Fruit fly (Drosophila melanogaster) whole organism, embryonic: ENCODE measurements around the gene CG42540.

Source experiments
- Ada2b ChIP-seq: fragments of 200-800 bp; sonication (Bioruptor generic); IDR thresholded peaks from 2 replicates; pipeline ENCODE4 v1.3.6; 2022; ENCODE audit warnings: missing biosample characterization, missing genetic modification characterization
- Aef1 ChIP-seq: fragments of 200-800 bp; sonication (Bioruptor generic); IDR thresholded peaks from 3 replicates; pipeline ENCODE4 v1.3.6; 2022; ENCODE audit warnings: missing biosample characterization, missing genetic modification characterization
- Antp ChIP-seq: fragments of 200-800 bp; sonication (Bioruptor generic); optimal IDR thresholded peaks from 3 replicates; lab custom pipeline; 2016; ENCODE audit warnings: missing biosample characterization, missing genetic modification characterization
- Atf6 ChIP-seq: fragments of 200-800 bp; sonication (Bioruptor generic); IDR thresholded peaks from 2 replicates; pipeline ENCODE4 v1.3.6; 2022; ENCODE audit warnings: missing biosample characterization, missing genetic modification characterization
- BEAF-32 ChIP-seq: fragments of 200-800 bp; sonication (Bioruptor generic); optimal IDR thresholded peaks from 3 replicates; lab custom pipeline; 2017; ENCODE audit warnings: missing biosample characterization, missing genetic modification characterization, mild to moderate bottlenecking, moderate library complexity, missing genetic modification reagents
- Bdp1 ChIP-seq: fragments of 200-800 bp; sonication (Bioruptor generic); optimal IDR thresholded peaks from 3 replicates; lab custom pipeline; 2016; ENCODE audit warnings: missing biosample characterization, missing genetic modification characterization
- Bgb ChIP-seq: fragments of 200-800 bp; sonication (Bioruptor generic); IDR thresholded peaks from 2 replicates; pipeline ENCODE4 v1.3.6; 2022; ENCODE audit warnings: missing biosample characterization, missing genetic modification characterization; ENCODE audit not compliant: partially characterized antibody
- CG10147 ChIP-seq: fragments of 200-800 bp; sonication (Bioruptor generic); optimal IDR thresholded peaks from 2 replicates; lab custom pipeline; 2019; ENCODE audit warnings: missing biosample characterization, mild to moderate bottlenecking, missing genetic modification characterization, moderate library complexity
- CG10274 ChIP-seq: fragments of 200-800 bp; sonication (Bioruptor generic); optimal IDR thresholded peaks from 3 replicates; lab custom pipeline; 2017; ENCODE audit warnings: missing biosample characterization, mild to moderate bottlenecking, missing genetic modification characterization
- CG12659 ChIP-seq: fragments of 200-800 bp; sonication (Bioruptor generic); optimal IDR thresholded peaks from 3 replicates; lab custom pipeline; 2017; ENCODE audit warnings: mild to moderate bottlenecking, missing biosample characterization, missing genetic modification reagents, missing genetic modification characterization
- CG12769 ChIP-seq: fragments of 200-800 bp; sonication (Bioruptor generic); optimal IDR thresholded peaks from 2 replicates; lab custom pipeline; 2019; ENCODE audit warnings: missing biosample characterization, mild to moderate bottlenecking, missing genetic modification characterization, moderate library complexity
- CG14014 ChIP-seq: fragments of 200-800 bp; sonication (Bioruptor generic); IDR thresholded peaks from 2 replicates; pipeline ENCODE4 v1.3.6; 2022; ENCODE audit warnings: missing biosample characterization, missing genetic modification characterization
- CG15269 ChIP-seq: fragments of 200-800 bp; sonication (Bioruptor generic); optimal IDR thresholded peaks from 2 replicates; lab custom pipeline; 2018; ENCODE audit warnings: missing biosample characterization, mild to moderate bottlenecking, missing genetic modification characterization, moderate library complexity
- CG17385 ChIP-seq: fragments of 200-800 bp; sonication (Bioruptor generic); optimal IDR thresholded peaks from 3 replicates; lab custom pipeline; 2018; ENCODE audit warnings: missing biosample characterization, mild to moderate bottlenecking, missing genetic modification characterization
- CG1832 ChIP-seq: fragments of 200-800 bp; sonication (Bioruptor generic); optimal IDR thresholded peaks from 2 replicates; lab custom pipeline; 2017; ENCODE audit warnings: missing biosample characterization, mild to moderate bottlenecking, missing genetic modification characterization, inconsistent platforms
- CG6813 ChIP-seq: fragments of 200-800 bp; sonication (Bioruptor generic); optimal IDR thresholded peaks from 2 replicates; lab custom pipeline; 2017; ENCODE audit warnings: missing biosample characterization, missing genetic modification characterization, mild to moderate bottlenecking, moderate library complexity, missing genetic modification reagents
- CG7745 ChIP-seq: fragments of 200-800 bp; sonication (Bioruptor generic); optimal IDR thresholded peaks from 2 replicates; lab custom pipeline; 2018; ENCODE audit warnings: missing biosample characterization, mild to moderate bottlenecking, missing genetic modification characterization, moderate library complexity
- CG7786 ChIP-seq: fragments of 200-800 bp; sonication (Bioruptor generic); optimal IDR thresholded peaks from 2 replicates; lab custom pipeline; 2016; ENCODE audit warnings: missing biosample characterization, missing genetic modification characterization
- CG8924 ChIP-seq: fragments of 200-800 bp; optimal IDR thresholded peaks from 3 replicates; lab custom pipeline; 2019; ENCODE audit warnings: missing biosample characterization, mild to moderate bottlenecking, missing genetic modification characterization, moderate library complexity
- CG9932 ChIP-seq: fragments of 200-800 bp; sonication (Bioruptor generic); IDR thresholded peaks from 2 replicates; pipeline ENCODE4 v1.3.6; 2022; ENCODE audit warnings: missing biosample characterization, missing genetic modification characterization
- Chrac-16 ChIP-seq: fragments of 200-800 bp; sonication (Bioruptor generic); optimal IDR thresholded peaks from 3 replicates; lab custom pipeline; 2016; ENCODE audit warnings: missing biosample characterization, missing genetic modification characterization
- CoRest ChIP-seq: fragments of 200-800 bp; sonication (Bioruptor generic); optimal IDR thresholded peaks from 3 replicates; lab custom pipeline; 2018; ENCODE audit warnings: missing biosample characterization, mild to moderate bottlenecking, missing genetic modification characterization, moderate library complexity
- ERR ChIP-seq: fragments of 200-800 bp; sonication (Bioruptor generic); optimal IDR thresholded peaks from 2 replicates; lab custom pipeline; 2016; ENCODE audit warnings: missing biosample characterization, missing genetic modification characterization
- HLH54F ChIP-seq: fragments of 200-800 bp; sonication (Bioruptor generic); optimal IDR thresholded peaks from 3 replicates; lab custom pipeline; 2016; ENCODE audit warnings: missing biosample characterization, missing genetic modification characterization
- Med ChIP-seq: fragments of 200-800 bp; sonication (Bioruptor generic); peaks from one replicate; lab custom pipeline; 2016; ENCODE audit warnings: missing biosample characterization, missing genetic modification characterization, mild to moderate bottlenecking, inconsistent platforms, moderate library complexity
- Oaz ChIP-seq: fragments of 200-800 bp; sonication (Bioruptor generic); IDR thresholded peaks from 2 replicates; pipeline ENCODE4 v1.3.6; 2022; ENCODE audit warnings: missing biosample characterization, missing genetic modification characterization
- Ptx1 ChIP-seq: fragments of 200-800 bp; sonication (Bioruptor generic); IDR thresholded peaks from 2 replicates; pipeline ENCODE4 v1.3.6; 2022; ENCODE audit warnings: missing biosample characterization, missing genetic modification characterization
- Sox100B ChIP-seq: fragments of 200-800 bp; sonication (Bioruptor generic); optimal IDR thresholded peaks from 3 replicates; lab custom pipeline; 2018; ENCODE audit warnings: missing biosample characterization, mild to moderate bottlenecking, missing genetic modification characterization
- Trl ChIP-seq, 3 experiments: fragments of >200 bp in 2 of 3; fragments of 200-800 bp in 1 of 3; sonication (Bioruptor generic) in 1 of 3; optimal IDR thresholded peaks; 2 replicates in 1 of 3; 3 replicates in 2 of 3; lab custom pipeline; 2016 to 2017; ENCODE audit warnings: missing biosample characterization in 1 of 3, missing genetic modification characterization in 1 of 3
- cas ChIP-seq: fragments of 200-800 bp; sonication (Bioruptor generic); IDR thresholded peaks from 2 replicates; pipeline ENCODE4 v1.3.6; 2022; ENCODE audit warnings: missing biosample characterization, missing genetic modification characterization
- cg ChIP-seq: fragments of 200-800 bp; sonication (Bioruptor generic); optimal IDR thresholded peaks from 3 replicates; lab custom pipeline; 2019; ENCODE audit warnings: missing biosample characterization, mild to moderate bottlenecking, missing genetic modification characterization, moderate library complexity
- chm ChIP-seq: fragments of 200-800 bp; sonication (Bioruptor generic); IDR thresholded peaks from 2 replicates; pipeline ENCODE4 v1.3.6; 2022; ENCODE audit warnings: missing biosample characterization, missing genetic modification characterization
- dm ChIP-seq: fragments of 200-800 bp; sonication (Bioruptor generic); optimal IDR thresholded peaks from 3 replicates; lab custom pipeline; 2016; ENCODE audit warnings: missing biosample characterization, missing genetic modification characterization
- dmrt99B ChIP-seq: fragments of 200-800 bp; sonication (Bioruptor generic); optimal IDR thresholded peaks from 2 replicates; lab custom pipeline; 2018; ENCODE audit warnings: missing biosample characterization, mild to moderate bottlenecking, missing genetic modification characterization, moderate library complexity
- grn ChIP-seq: fragments of 200-800 bp; sonication (Bioruptor generic); optimal IDR thresholded peaks from 3 replicates; lab custom pipeline; 2017; ENCODE audit warnings: missing biosample characterization, missing genetic modification characterization
- her ChIP-seq: fragments of 200-800 bp; sonication (Bioruptor generic); optimal IDR thresholded peaks from 2 replicates; lab custom pipeline; 2016; ENCODE audit warnings: missing biosample characterization, missing genetic modification characterization
- ind ChIP-seq: fragments of 200-800 bp; sonication (Bioruptor generic); optimal IDR thresholded peaks from 3 replicates; lab custom pipeline; 2016; ENCODE audit warnings: missing biosample characterization, missing genetic modification characterization
- lilli ChIP-seq: fragments of 200-800 bp; sonication (Bioruptor generic); optimal IDR thresholded peaks from 3 replicates; lab custom pipeline; 2016; ENCODE audit warnings: missing biosample characterization, missing genetic modification characterization
- pho ChIP-seq: fragments of 200-800 bp; sonication (Bioruptor generic); optimal IDR thresholded peaks from 2 replicates; lab custom pipeline; 2016; ENCODE audit warnings: missing biosample characterization, missing genetic modification characterization
- slp2 ChIP-seq: fragments of 200-800 bp; sonication (Bioruptor generic); optimal IDR thresholded peaks from 2 replicates; lab custom pipeline; 2016; ENCODE audit warnings: missing biosample characterization, missing genetic modification characterization
- sob ChIP-seq: fragments of 200-800 bp; sonication (Bioruptor generic); IDR thresholded peaks from 2 replicates; pipeline ENCODE4 v1.3.6; 2022; ENCODE audit warnings: missing biosample characterization, missing genetic modification characterization
- sqz ChIP-seq: fragments of 200-800 bp; sonication (Bioruptor generic); optimal IDR thresholded peaks from 3 replicates; lab custom pipeline; 2018; ENCODE audit warnings: missing biosample characterization, mild to moderate bottlenecking, missing genetic modification characterization
- tna ChIP-seq: fragments of 200-800 bp; sonication (Bioruptor generic); IDR thresholded peaks from 2 replicates; pipeline ENCODE4 v1.3.6; 2022; ENCODE audit warnings: missing biosample characterization, missing genetic modification characterization; ENCODE audit not compliant: partially characterized antibody
- vfl ChIP-seq: fragments of 200-800 bp; sonication (Bioruptor generic); optimal IDR thresholded peaks from 2 replicates; lab custom pipeline; 2016; ENCODE audit warnings: missing biosample characterization, missing genetic modification characterization
- zfh1 ChIP-seq: fragments of 200-800 bp; sonication (Bioruptor generic); IDR thresholded peaks from 3 replicates; pipeline ENCODE4 v1.3.6; 2022; ENCODE audit warnings: missing biosample characterization, missing genetic modification characterization

The CG42540 gene

DNA sequence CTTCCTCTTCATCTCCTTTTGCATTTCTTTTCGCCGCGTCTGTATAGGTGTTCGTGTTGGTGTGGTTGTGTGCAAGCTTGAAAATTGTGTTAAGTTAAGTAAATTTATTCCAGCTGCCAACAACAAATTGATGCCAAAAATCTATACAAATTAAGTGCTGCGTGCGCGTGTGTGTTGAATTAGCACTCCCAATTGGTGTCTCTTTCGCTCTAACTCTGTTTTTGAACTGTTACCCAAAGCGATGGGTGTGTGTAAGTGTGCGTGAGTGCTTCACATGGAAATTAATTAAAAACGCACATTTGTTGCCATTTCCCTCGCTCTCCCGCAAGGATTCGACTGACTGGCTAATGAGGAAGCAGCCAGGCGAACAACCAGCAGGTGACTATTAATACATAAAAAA lies 13.4 kb upstream of the CG42540 start:
- TF ChIP-seq CG17385 (peak; percentile 75), cg (GFP tag; lab: Kevin White, UChicago) (peak; percentile 59), CG10147 (GFP tag; lab: Kevin White, UChicago) (no peak), CG7745 (tag; lab: Kevin White, UChicago) (peak; percentile 7), CG12769 (tag; lab: Kevin White, UChicago) (peak; percentile 53), Chrac-16 (GFP tag; lab: Kevin White, UChicago) (no peak)

DNA sequence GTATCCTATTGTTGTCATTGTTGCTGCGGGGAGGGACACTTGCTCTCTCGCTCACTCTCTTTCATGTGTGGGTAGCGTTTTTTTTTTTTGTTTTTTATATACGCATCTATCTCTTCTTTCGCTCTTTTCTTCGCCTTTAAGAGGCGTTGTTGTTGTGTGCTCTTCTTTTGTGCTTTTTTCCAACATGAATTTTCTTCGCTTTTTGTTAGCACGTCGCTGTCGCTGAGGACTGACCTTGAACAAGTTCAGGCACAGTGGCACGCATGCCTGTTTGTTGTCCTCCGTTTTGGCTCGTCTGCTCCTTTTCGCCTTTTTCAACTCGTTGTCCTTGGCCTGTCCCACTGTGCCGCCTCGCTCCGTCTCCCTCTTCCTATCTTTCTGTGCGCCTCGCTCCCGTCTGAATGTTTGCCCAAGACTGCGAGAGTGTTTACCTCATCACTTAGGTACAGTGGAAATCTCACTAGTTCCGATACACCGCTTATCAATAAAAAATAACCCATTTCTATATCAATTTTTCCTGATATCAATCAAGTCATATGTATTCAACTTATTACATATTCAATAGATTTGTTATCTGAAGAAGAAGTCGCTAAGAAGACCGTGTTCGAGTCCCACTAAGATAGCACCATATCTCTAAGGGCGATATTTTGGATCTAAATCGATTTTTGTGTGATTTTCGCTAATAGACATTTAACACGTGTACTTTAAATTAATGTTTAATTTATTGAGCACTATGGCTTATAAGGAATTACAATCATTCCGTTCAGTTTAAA lies 12.7 kb upstream of the CG42540 start:
- peak; percentile 13 for TF ChIP-seq CoRest
- peak; percentile 95 for TF ChIP-seq sqz (GFP tag; lab: Kevin White, UChicago)
- peak; percentile 16 for TF ChIP-seq dmrt99B (tag; lab: Kevin White, UChicago)
- 0 out of 2 replicates have a peak, but pooled peaks have one; percentile 38 for TF ChIP-seq CG14014 (GFP tag; lab: Robert Waterston, UW)
- TF ChIP-seq CG6813 = no peak
- peak; percentile 27; the same call in 1 of the 3 replicates for TF ChIP-seq Aef1 (GFP tag; lab: Robert Waterston, UW)
- peak; percentile 40 for TF ChIP-seq ind (GFP tag; lab: Kevin White, UChicago)
- TF ChIP-seq BEAF-32 = no peak
- TF ChIP-seq CG15269 = peak; percentile 12
- TF ChIP-seq CG9932 = peak; percentile 74
- peak; percentile 40 for TF ChIP-seq CG7786
- peak; percentile 80 for TF ChIP-seq CG1832 (GFP tag; lab: Kevin White, UChicago)
- TF ChIP-seq CG10274 (GFP tag; lab: Kevin White, UChicago) = peak; percentile 6
- peak; percentile 49; the same call in 1 of the 2 replicates for TF ChIP-seq tna (GFP tag; lab: Robert Waterston, UW)
- 0 out of 2 replicates have a peak, but pooled peaks have one; percentile 23 for TF ChIP-seq Bgb
- peak; percentile 96 for TF ChIP-seq Med (GFP tag; lab: Kevin White, UChicago)
- TF ChIP-seq chm (GFP tag; lab: Robert Waterston, UW) = peak; percentile 43; the same call in 1 of the 2 replicates
- peak; percentile 9; the same call in 1 of the 2 replicates for TF ChIP-seq Atf6 (GFP tag; lab: Robert Waterston, UW)
- peak; percentile 91 for TF ChIP-seq ERR (GFP tag; lab: Kevin White, UChicago)
- peak; percentile 54; the same call in 1 of the 2 replicates for TF ChIP-seq Ada2b
- peak; percentile 38 for TF ChIP-seq Bdp1 (GFP tag; lab: Kevin White, UChicago)
- TF ChIP-seq pho = peak; percentile 26
- peak; percentile 48 to 80 for TF ChIP-seq Trl (optimal IDR thresholded peaks at IDR 0.05; lab: Kevin White, UChicago)
- TF ChIP-seq Trl (GFP tag; optimal IDR thresholded peaks at IDR 0.05; lab: Kevin White, UChicago) = peak; percentile 54
- TF ChIP-seq sob (GFP tag; lab: Robert Waterston, UW) = 0 out of 2 replicates have a peak, but pooled peaks have one; percentile 11
- TF ChIP-seq vfl (GFP tag; lab: Kevin White, UChicago) = peak; percentile 51
- peak; percentile 56 for TF ChIP-seq her (GFP tag; lab: Kevin White, UChicago)
- TF ChIP-seq Chrac-16 (GFP tag; lab: Kevin White, UChicago) = peak; percentile 29
- TF ChIP-seq Oaz (GFP tag; lab: Robert Waterston, UW) = no peak
- peak; percentile 51 for TF ChIP-seq grn
- peak; percentile 58; the same call in 1 of the 3 replicates for TF ChIP-seq zfh1 (GFP tag; lab: Robert Waterston, UW)
- TF ChIP-seq CG10147 (GFP tag; lab: Kevin White, UChicago) = no peak
- TF ChIP-seq CG8924 = peak; percentile 40
- TF ChIP-seq lilli (GFP tag; lab: Kevin White, UChicago) = peak; percentile 68
- TF ChIP-seq CG12659 (GFP tag; lab: Kevin White, UChicago) = peak; percentile 14
- TF ChIP-seq cas (GFP tag; lab: Robert Waterston, UW) = no peak
- peak; percentile 2 for TF ChIP-seq Sox100B
- peak; percentile 28 for TF ChIP-seq CG17385
- peak; percentile 37 for TF ChIP-seq HLH54F (GFP tag; lab: Kevin White, UChicago)
- peak; percentile 0 for TF ChIP-seq dm (GFP tag; lab: Kevin White, UChicago)
- no peak for TF ChIP-seq slp2 (GFP tag; lab: Kevin White, UChicago)
- peak; percentile 25; the same call in 1 of the 2 replicates for TF ChIP-seq Ptx1 (GFP tag; lab: Robert Waterston, UW)
- peak; percentile 63 for TF ChIP-seq Antp (GFP tag; lab: Kevin White, UChicago)
